Worm (Caenorhabditis elegans): ENCODE measurements around the gene col-101.

ce11 chrIV:375915-376314, 49.1 kb upstream of the col-101 start, which contains the start of gene fln-1:
- TF ChIP-seq mab-9 (GFP tag; IDR thresholded peaks at IDR 0.05) (no peak), ces-1 (GFP tag; optimal IDR thresholded peaks at IDR 0.05) (no peak), pax-3 (tag; optimal IDR thresholded peaks at IDR 0.05) (no peak), xbp-1 (tag; optimal IDR thresholded peaks at IDR 0.05) (no peak)

Measured in whole organism, L1 larva.